Worm (Caenorhabditis elegans) whole organism, L4/young adult: ENCODE results near the gene srw-32.

ENCODE experiments used
- W03F9.2 ChIP-seq: fragments of 150-350 bp; optimal IDR thresholded peaks from 2 replicates; lab custom pipeline; 2014; ENCODE audit warnings: missing biosample characterization, missing genetic modification characterization
- dao-5 ChIP-seq: sonication (generic microtip); optimal IDR thresholded peaks from 2 replicates; lab custom pipeline; 2016; ENCODE audit warnings: missing genotype, missing genetic modification characterization, moderate library complexity, missing compliant biosample characterization
- him-1 ChIP-seq: sonication (generic microtip); optimal IDR thresholded peaks from 2 replicates; lab custom pipeline; 2016; ENCODE audit warnings: missing genotype, missing genetic modification reagents, missing genetic modification characterization, missing compliant biosample characterization

Gene srw-32

DNA sequence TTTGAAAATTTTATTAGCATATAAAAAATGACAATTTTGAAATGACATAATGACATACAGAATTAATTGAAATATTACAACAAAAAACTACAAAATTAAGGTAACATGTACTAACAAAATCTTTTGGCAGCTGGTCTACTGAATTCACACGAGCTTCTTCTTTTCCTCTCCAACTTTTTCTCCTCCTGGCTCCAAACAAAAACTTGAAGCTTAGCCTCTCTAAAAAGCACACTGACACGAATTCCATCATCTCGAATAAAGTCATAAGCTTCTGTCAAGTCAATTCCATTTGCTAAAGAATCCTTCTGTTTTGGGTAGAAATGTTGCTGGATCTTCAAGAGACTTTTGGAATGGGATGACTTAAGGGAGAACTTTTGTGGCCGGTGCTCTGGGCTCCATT is 42.8 kb downstream of the srw-32 start:
- no peak for TF ChIP-seq dao-5 (tag; lab: Kevin White, UChicago)
- TF ChIP-seq him-1 (tag; lab: Kevin White, UChicago) = no peak
- no peak for TF ChIP-seq W03F9.2 (tag; lab: Kevin White, UChicago)

ce11 chrV:17552759-17553158 is 44.2 kb downstream of the srw-32 start, which contains the start of gene C38D9.8:
Gene C38D9.8 (minus strand): TSS chrV:17552859.
- TF ChIP-seq dao-5 (tag; lab: Kevin White, UChicago) (no peak), W03F9.2 (tag; lab: Kevin White, UChicago) (no peak), him-1 (tag; lab: Kevin White, UChicago) (no peak)

ce11 chrV:17558377-17558776 is 49.8 kb downstream of the srw-32 start, which contains the start of gene fbxa-174:
Gene fbxa-174 (minus strand): TSS chrV:17558477.
- TF ChIP-seq dao-5 (tag; lab: Kevin White, UChicago) (no peak), W03F9.2 (tag; lab: Kevin White, UChicago) (no peak), him-1 (tag; lab: Kevin White, UChicago) (no peak)

DNA sequence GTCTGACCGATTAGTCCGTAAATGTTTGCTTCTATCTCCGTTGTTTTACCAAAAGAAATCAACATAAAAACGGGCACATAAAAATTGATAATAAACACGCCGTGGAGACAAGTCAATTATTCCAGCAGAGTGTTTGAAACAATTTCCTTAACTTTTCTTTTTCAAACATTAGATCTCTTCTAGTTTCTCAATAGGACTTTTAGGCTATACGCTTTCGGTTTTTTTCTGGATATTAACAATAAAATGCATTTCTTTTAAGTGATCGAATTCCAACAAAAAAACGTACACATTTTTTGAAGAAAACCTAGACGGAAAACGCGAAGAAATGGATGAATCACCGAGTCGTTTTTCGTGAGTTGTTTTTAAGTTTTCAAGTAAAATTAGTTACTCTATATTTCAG is 50.4 kb downstream of the srw-32 start, which contains the start of gene fbxa-172:
Gene fbxa-172 (plus strand): TSS at position 301 of the 400 bp plus-strand sequence.
- TF ChIP-seq W03F9.2 (tag; lab: Kevin White, UChicago) (no peak), him-1 (tag; lab: Kevin White, UChicago) (no peak)
